Worm (Caenorhabditis elegans) whole organism, L1 larva: ENCODE results near the gene myrf-1.
A peak's percentile ranks its signal among the peaks of the same experiment; 100 is the strongest.

Experiments used
- C34B4.2 ChIP-seq: sonication (generic microtip); optimal IDR thresholded peaks from 2 replicates; lab custom pipeline; 2017; ENCODE audit warnings: mild to moderate bottlenecking, missing genetic modification characterization, missing compliant biosample characterization
- Y116A8C.19 ChIP-seq: sonication (generic microtip); optimal IDR thresholded peaks from 2 replicates; lab custom pipeline; 2016; ENCODE audit warnings: missing compliant biosample characterization, missing genetic modification characterization, borderline replicate concordance
- aha-1 ChIP-seq: fragments of 150-350 bp; optimal IDR thresholded peaks from 2 replicates; lab custom pipeline; 2014; ENCODE audit warnings: missing biosample characterization, missing genetic modification characterization
- aly-2 ChIP-seq: fragments of 150-350 bp; optimal IDR thresholded peaks from 2 replicates; lab custom pipeline; 2014; ENCODE audit warnings: missing biosample characterization, missing genetic modification characterization
- ceh-8 ChIP-seq: fragments of 200-800 bp; sonication (Bioruptor generic); optimal IDR thresholded peaks from 2 replicates; lab custom pipeline; 2018; ENCODE audit warnings: mild to moderate bottlenecking, missing genetic modification characterization, moderate library complexity, missing compliant biosample characterization
- ceh-82 ChIP-seq, 3 experiments: fragments of 150-350 bp in 1 of 3; sonication (generic microtip) in 2 of 3; optimal IDR thresholded peaks; 2 replicates each; lab custom pipeline; 2014 to 2017; ENCODE audit warnings: missing biosample characterization in 3 of 3, missing genetic modification characterization in 3 of 3
- ceh-88 ChIP-seq: fragments of 200-800 bp; sonication (Bioruptor generic); IDR thresholded peaks from 2 replicates; pipeline ENCODE4 v1.3.6; 2022; ENCODE audit warnings: missing genetic modification characterization, missing compliant biosample characterization
- ceh-90 ChIP-seq: sonication (generic microtip); optimal IDR thresholded peaks from 2 replicates; lab custom pipeline; 2016; ENCODE audit warnings: missing genetic modification characterization, missing compliant biosample characterization
- ces-1 ChIP-seq: fragments of 150-350 bp; optimal IDR thresholded peaks from 2 replicates; lab custom pipeline; 2014; ENCODE audit warnings: missing biosample characterization, missing genetic modification reagents, missing genetic modification characterization
- dpl-1 ChIP-seq, 3 experiments: fragments of 150-350 bp in 2 of 3; sonication (generic microtip) in 1 of 3; optimal IDR thresholded peaks; 2 replicates each; lab custom pipeline; 2014 to 2017; ENCODE audit warnings: missing biosample characterization in 3 of 3, missing genetic modification characterization in 3 of 3, missing genetic modification reagents in 3 of 3
- egl-13 ChIP-seq: sonication (generic microtip); optimal IDR thresholded peaks from 2 replicates; lab custom pipeline; 2016; ENCODE audit warnings: missing genotype, missing genetic modification reagents, missing genetic modification characterization, missing compliant biosample characterization
- elt-2 ChIP-seq: sonication (generic microtip); optimal IDR thresholded peaks from 2 replicates; lab custom pipeline; 2016; ENCODE audit warnings: missing genetic modification characterization, mild to moderate bottlenecking, inconsistent platforms, missing compliant biosample characterization, missing genetic modification reagents
- elt-3 ChIP-seq, 6 experiments: fragments of 150-350 bp in 1 of 6; sonication (generic microtip); optimal IDR thresholded peaks; 2 replicates each; lab custom pipeline; 2017 to 2018; ENCODE audit warnings: missing biosample characterization in 6 of 6, missing genetic modification characterization in 6 of 6, inconsistent platforms in 1 of 6
- ets-5 ChIP-seq: fragments of 200-800 bp; sonication (Bioruptor generic); IDR thresholded peaks from 2 replicates; pipeline ENCODE4 v1.3.6; 2022; ENCODE audit warnings: missing genetic modification characterization, missing compliant biosample characterization
- fkh-10 ChIP-seq: sonication (generic microtip); optimal IDR thresholded peaks from 2 replicates; lab custom pipeline; 2017; ENCODE audit warnings: missing biosample characterization, missing genetic modification reagents, missing genetic modification characterization
- fkh-4 ChIP-seq: sonication (generic microtip); optimal IDR thresholded peaks from 2 replicates; lab custom pipeline; 2016; ENCODE audit warnings: missing compliant biosample characterization, missing genetic modification characterization, borderline replicate concordance
- fkh-8 ChIP-seq: sonication (generic microtip); optimal IDR thresholded peaks from 2 replicates; lab custom pipeline; 2016; ENCODE audit warnings: mild to moderate bottlenecking, missing genetic modification characterization, missing compliant biosample characterization
- fos-1 ChIP-seq: fragments of 150-350 bp; optimal IDR thresholded peaks from 2 replicates; lab custom pipeline; 2014; ENCODE audit warnings: missing biosample characterization, missing genetic modification characterization
- grh-1 ChIP-seq: fragments of 200-800 bp; sonication (Bioruptor generic); IDR thresholded peaks from 2 replicates; pipeline ENCODE4 v1.3.6; 2022; ENCODE audit warnings: missing genetic modification reagents, missing genetic modification characterization, missing compliant biosample characterization
- hlh-4 ChIP-seq: sonication (generic microtip); optimal IDR thresholded peaks from 2 replicates; lab custom pipeline; 2016; ENCODE audit warnings: mild to moderate bottlenecking, missing genetic modification characterization, missing compliant biosample characterization
- irx-1 ChIP-seq: sonication (generic microtip); optimal IDR thresholded peaks from 2 replicates; lab custom pipeline; 2016; ENCODE audit warnings: missing genetic modification characterization, missing compliant biosample characterization
- jun-1 ChIP-seq: fragments of 150-350 bp; optimal IDR thresholded peaks from 2 replicates; lab custom pipeline; 2014; ENCODE audit warnings: missing biosample characterization, missing genetic modification reagents, missing genetic modification characterization
- lin-14 ChIP-seq: fragments of 200-800 bp; sonication (Bioruptor generic); optimal IDR thresholded peaks from 2 replicates; lab custom pipeline; 2018; ENCODE audit warnings: mild to moderate bottlenecking, missing genetic modification characterization, moderate library complexity, missing compliant biosample characterization
- lin-15B ChIP-seq: fragments of 150-350 bp; sonication (generic microtip); optimal IDR thresholded peaks from 3 replicates; lab custom pipeline; 2014; ENCODE audit warnings: missing biosample characterization, missing genetic modification characterization
- mep-1 ChIP-seq: fragments of 150-350 bp; optimal IDR thresholded peaks from 2 replicates; lab custom pipeline; 2014; ENCODE audit warnings: missing biosample characterization, missing genetic modification characterization
- nhr-11 ChIP-seq: fragments of 150-350 bp; optimal IDR thresholded peaks from 2 replicates; lab custom pipeline; 2014; ENCODE audit warnings: missing biosample characterization, missing genetic modification characterization
- nhr-19 ChIP-seq: fragments of 200-800 bp; sonication (Bioruptor generic); conservative IDR thresholded peaks from 2 replicates; pipeline ENCODE4 v1.3.6; 2022; ENCODE audit warnings: missing genetic modification characterization, missing compliant biosample characterization
- nhr-20 ChIP-seq: sonication (generic microtip); optimal IDR thresholded peaks from 2 replicates; lab custom pipeline; 2016; ENCODE audit warnings: mild to moderate bottlenecking, missing genetic modification characterization, missing compliant biosample characterization
- nhr-237 ChIP-seq: fragments of 150-350 bp; optimal IDR thresholded peaks from 2 replicates; lab custom pipeline; 2014; ENCODE audit warnings: missing biosample characterization, missing genetic modification characterization
- nhr-28 ChIP-seq: fragments of 150-350 bp; optimal IDR thresholded peaks from 2 replicates; lab custom pipeline; 2014; ENCODE audit warnings: missing biosample characterization, missing genetic modification characterization
- nhr-76 ChIP-seq: sonication (generic microtip); optimal IDR thresholded peaks from 2 replicates; lab custom pipeline; 2017; ENCODE audit warnings: missing biosample characterization, missing genetic modification characterization
- nhr-77 ChIP-seq: fragments of 150-350 bp; optimal IDR thresholded peaks from 2 replicates; lab custom pipeline; 2014; ENCODE audit warnings: missing biosample characterization, missing genetic modification characterization
- nhr-85 ChIP-seq: sonication (generic microtip); peaks from one replicate; lab custom pipeline; 2016; ENCODE audit warnings: missing genetic modification characterization, inconsistent platforms, missing compliant biosample characterization
- nhr-90 ChIP-seq: sonication (generic microtip); optimal IDR thresholded peaks from 2 replicates; lab custom pipeline; 2016; ENCODE audit warnings: mild to moderate bottlenecking, missing genetic modification characterization, missing compliant biosample characterization; ENCODE audit not compliant: poor library complexity
- pax-3 ChIP-seq: fragments of 200-800 bp; sonication (Bioruptor generic); optimal IDR thresholded peaks from 2 replicates; lab custom pipeline; 2018; ENCODE audit warnings: mild to moderate bottlenecking, missing genetic modification characterization, moderate library complexity, missing compliant biosample characterization
- rnt-1 ChIP-seq: sonication (generic microtip); optimal IDR thresholded peaks from 2 replicates; lab custom pipeline; 2016; ENCODE audit warnings: mild to moderate bottlenecking, missing genetic modification characterization, moderate library complexity, missing compliant biosample characterization
- skn-1 ChIP-seq: fragments of 150-350 bp; optimal IDR thresholded peaks from 2 replicates; lab custom pipeline; 2014; ENCODE audit warnings: missing biosample characterization, missing genetic modification characterization
- snpc-4 ChIP-seq: fragments of 150-350 bp; optimal IDR thresholded peaks from 2 replicates; lab custom pipeline; 2014; ENCODE audit warnings: missing biosample characterization, missing genetic modification characterization
- snu-23 ChIP-seq: sonication (generic microtip); optimal IDR thresholded peaks from 2 replicates; lab custom pipeline; 2016; ENCODE audit warnings: missing genetic modification characterization, missing compliant biosample characterization
- sox-4 ChIP-seq: sonication (generic microtip); optimal IDR thresholded peaks from 2 replicates; lab custom pipeline; 2016; ENCODE audit warnings: missing genetic modification characterization, missing compliant biosample characterization
- sptf-1 ChIP-seq: fragments of 150-350 bp; optimal IDR thresholded peaks from 2 replicates; lab custom pipeline; 2014; ENCODE audit warnings: missing biosample characterization, missing genetic modification characterization
- sup-37 ChIP-seq: fragments of 200-800 bp; sonication (Bioruptor generic); optimal IDR thresholded peaks from 2 replicates; lab custom pipeline; 2018; ENCODE audit warnings: mild to moderate bottlenecking, missing genetic modification characterization, missing compliant biosample characterization
- swsn-7 ChIP-seq: sonication (generic microtip); optimal IDR thresholded peaks from 2 replicates; lab custom pipeline; 2016; ENCODE audit warnings: missing genetic modification characterization, missing compliant biosample characterization
- unc-130 ChIP-seq: fragments of 150-350 bp; optimal IDR thresholded peaks from 2 replicates; lab custom pipeline; 2017; ENCODE audit warnings: missing biosample characterization, missing genetic modification characterization, inconsistent platforms
- unc-30 ChIP-seq: sonication (generic microtip); optimal IDR thresholded peaks from 2 replicates; lab custom pipeline; 2017; ENCODE audit warnings: missing biosample characterization, missing genetic modification characterization
- unc-62 ChIP-seq: fragments of 150-350 bp; optimal IDR thresholded peaks from 2 replicates; lab custom pipeline; 2014; ENCODE audit warnings: missing biosample characterization, missing genetic modification reagents, missing genetic modification characterization
- unc-86 ChIP-seq: sonication (generic microtip); optimal IDR thresholded peaks from 2 replicates; lab custom pipeline; 2016; ENCODE audit warnings: missing genetic modification characterization, missing compliant biosample characterization
- unc-98 ChIP-seq: fragments of 200-800 bp; sonication (Bioruptor generic); IDR thresholded peaks from 2 replicates; pipeline ENCODE4 v1.3.6; 2022; ENCODE audit warnings: missing genetic modification characterization, missing compliant biosample characterization
- vab-15 ChIP-seq: sonication (generic microtip); optimal IDR thresholded peaks from 2 replicates; lab custom pipeline; 2017; ENCODE audit warnings: missing genotype, mild to moderate bottlenecking, missing genetic modification characterization, missing compliant biosample characterization
- xbp-1 ChIP-seq: sonication (generic microtip); optimal IDR thresholded peaks from 2 replicates; lab custom pipeline; 2016; ENCODE audit warnings: missing genetic modification characterization, missing compliant biosample characterization
- zip-4 ChIP-seq: fragments of 200-800 bp; sonication (Bioruptor generic); optimal IDR thresholded peaks from 2 replicates; lab custom pipeline; 2018; ENCODE audit warnings: mild to moderate bottlenecking, missing genetic modification characterization, moderate library complexity, missing compliant biosample characterization
- ztf-11 ChIP-seq, 2 experiments: sonication (generic microtip); optimal IDR thresholded peaks; 2 replicates each; lab custom pipeline; 2016 to 2017; ENCODE audit warnings: missing genetic modification characterization in 2 of 2, missing biosample characterization in 1 of 2, missing compliant biosample characterization in 1 of 2
- ztf-4 ChIP-seq: fragments of 150-350 bp; optimal IDR thresholded peaks from 2 replicates; lab custom pipeline; 2014; ENCODE audit warnings: missing biosample characterization, missing genetic modification characterization

The myrf-1 gene

DNA sequence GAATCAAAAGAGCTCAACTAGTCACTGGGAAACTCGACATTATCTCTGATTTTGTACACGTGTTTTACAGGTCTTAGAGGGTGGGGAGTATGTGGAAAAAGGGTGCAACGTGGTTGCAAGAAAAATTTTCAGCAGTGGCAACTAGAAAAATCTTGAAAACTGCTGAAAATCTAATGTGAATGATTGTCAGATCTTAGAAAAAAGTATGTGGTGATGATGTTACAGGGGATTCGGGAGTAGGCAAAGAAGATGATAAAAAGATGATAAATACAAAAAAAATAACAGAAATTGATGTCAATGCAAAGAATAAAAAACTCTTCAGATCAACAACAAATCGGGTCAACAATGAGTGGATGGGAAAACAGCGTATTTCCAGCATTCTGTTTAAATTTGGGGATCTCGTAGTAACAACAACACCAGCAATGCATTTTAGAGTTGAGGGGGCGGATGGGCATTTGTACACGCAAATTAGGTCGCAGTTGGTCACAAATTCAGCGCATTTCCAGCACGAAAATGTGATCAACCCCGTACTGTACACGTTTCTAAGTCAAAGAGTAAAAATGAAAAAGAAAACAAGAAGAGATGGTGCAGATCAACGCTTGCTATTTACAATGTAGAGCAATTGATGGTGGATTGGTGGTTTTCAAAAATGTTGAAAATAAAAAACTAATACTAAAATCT, 41.3 kb upstream of the myrf-1 start:
- TF ChIP-seq nhr-77 (tag; lab: Kevin White, UChicago): no peak
- no peak for TF ChIP-seq vab-15 (tag; lab: Kevin White, UChicago)
- TF ChIP-seq ets-5 (GFP tag; lab: Robert Waterston, UW): no peak
- no peak for TF ChIP-seq fkh-10 (GFP tag; lab: Kevin White, UChicago)
- no peak for TF ChIP-seq pax-3 (tag; lab: Kevin White, UChicago)
- TF ChIP-seq unc-30 (tag; lab: Kevin White, UChicago): no peak
- no peak for TF ChIP-seq hlh-4 (tag; lab: Kevin White, UChicago)
- TF ChIP-seq aha-1 (tag; lab: Kevin White, UChicago): no peak
- TF ChIP-seq xbp-1 (tag; lab: Kevin White, UChicago): no peak
- no peak for TF ChIP-seq ceh-82 (tag; optimal IDR thresholded peaks at IDR 0.05; lab: Kevin White, UChicago)
- no peak for TF ChIP-seq zip-4 (GFP tag; lab: Kevin White, UChicago)
- TF ChIP-seq skn-1: no peak
- TF ChIP-seq elt-3 (tag; optimal IDR thresholded peaks at IDR 0.05; lab: Kevin White, UChicago): no peak
- TF ChIP-seq nhr-20 (tag; lab: Kevin White, UChicago): no peak
- TF ChIP-seq nhr-237 (tag; lab: Kevin White, UChicago): no peak
- TF ChIP-seq Y116A8C.19 (tag; lab: Kevin White, UChicago): no peak
- peak; percentile 69 for TF ChIP-seq ztf-4 (tag; lab: Kevin White, UChicago)
- no peak for TF ChIP-seq ztf-11 (tag; optimal IDR thresholded peaks at IDR 0.05; lab: Kevin White, UChicago)
- TF ChIP-seq irx-1: no peak
- TF ChIP-seq unc-62 (GFP tag; lab: Kevin White, UChicago): no peak
- no peak for TF ChIP-seq ceh-88 (GFP tag; lab: Robert Waterston, UW)
- no peak for TF ChIP-seq nhr-76 (tag; lab: Kevin White, UChicago)
- TF ChIP-seq unc-98 (GFP tag; lab: Robert Waterston, UW): no peak
- no peak for TF ChIP-seq fos-1 (tag; lab: Kevin White, UChicago)
- TF ChIP-seq unc-130 (tag; lab: Kevin White, UChicago): no peak
- TF ChIP-seq nhr-85 (tag; lab: Kevin White, UChicago): peak; percentile 35
- no peak for TF ChIP-seq sptf-1
- no peak for TF ChIP-seq ceh-90 (tag; lab: Kevin White, UChicago)
- peak; percentile 30 for TF ChIP-seq ceh-8 (GFP tag; lab: Kevin White, UChicago)
- TF ChIP-seq nhr-19 (GFP tag; lab: Robert Waterston, UW): no peak
- no peak for TF ChIP-seq rnt-1
- TF ChIP-seq fkh-4 (tag; lab: Kevin White, UChicago): no peak
- no peak for TF ChIP-seq elt-2
- no peak for TF ChIP-seq swsn-7 (tag; lab: Kevin White, UChicago)
- no peak for TF ChIP-seq sox-4 (tag; lab: Kevin White, UChicago)
- TF ChIP-seq nhr-11 (tag; lab: Kevin White, UChicago): no peak
- TF ChIP-seq snu-23: no peak
- TF ChIP-seq C34B4.2: no peak
- no peak for TF ChIP-seq sup-37 (GFP tag; lab: Kevin White, UChicago)
- TF ChIP-seq ces-1 (GFP tag; lab: Kevin White, UChicago): no peak
- no peak for TF ChIP-seq lin-15B (tag; lab: Kevin White, UChicago)
- TF ChIP-seq dpl-1 (GFP tag; optimal IDR thresholded peaks at IDR 0.05; lab: Kevin White, UChicago): no peak
- no peak for TF ChIP-seq grh-1 (GFP tag; lab: Robert Waterston, UW)
- no peak for TF ChIP-seq unc-86 (tag; lab: Kevin White, UChicago)
- no peak for TF ChIP-seq aly-2 (tag; lab: Kevin White, UChicago)
- no peak for TF ChIP-seq snpc-4
- TF ChIP-seq nhr-90: no peak
- no peak for TF ChIP-seq fkh-8 (tag; lab: Kevin White, UChicago)
- peak; percentile 6 for TF ChIP-seq mep-1 (tag; lab: Kevin White, UChicago)
- TF ChIP-seq egl-13: no peak
- peak; percentile 3 for TF ChIP-seq lin-14
- TF ChIP-seq nhr-28: no peak
- TF ChIP-seq jun-1 (tag; lab: Kevin White, UChicago): no peak
